Worm (Caenorhabditis elegans) whole organism, early embryonic: ENCODE data around the gene F38B7.11.

Source experiments
- B0310.2 ChIP-seq: sonication (generic microtip); optimal IDR thresholded peaks from 2 replicates; lab custom pipeline; 2016; ENCODE audit warnings: mild to moderate bottlenecking, missing genetic modification characterization, missing compliant biosample characterization
- F13C5.2 ChIP-seq: sonication (generic microtip); optimal IDR thresholded peaks from 2 replicates; lab custom pipeline; 2017; ENCODE audit warnings: mild to moderate bottlenecking, missing genetic modification characterization, inconsistent platforms, missing compliant biosample characterization
- aly-1 ChIP-seq: sonication (generic microtip); optimal IDR thresholded peaks from 2 replicates; lab custom pipeline; 2016; ENCODE audit warnings: missing genetic modification characterization, missing compliant biosample characterization
- ama-1 ChIP-seq: fragments of 150-350 bp; optimal IDR thresholded peaks from 2 replicates; lab custom pipeline; 2014
- ceh-13 ChIP-seq: fragments of 200-800 bp; sonication (Bioruptor generic); optimal IDR thresholded peaks from 2 replicates; lab custom pipeline; 2018; ENCODE audit warnings: mild to moderate bottlenecking, missing genetic modification characterization, missing compliant biosample characterization
- ceh-36 ChIP-seq: sonication (generic microtip); optimal IDR thresholded peaks from 2 replicates; lab custom pipeline; 2016; ENCODE audit warnings: missing genetic modification characterization, inconsistent platforms, missing compliant biosample characterization
- ets-7 ChIP-seq: sonication (generic microtip); optimal IDR thresholded peaks from 2 replicates; lab custom pipeline; 2016; ENCODE audit warnings: missing genotype, missing genetic modification characterization, missing compliant biosample characterization
- flt-1 ChIP-seq: fragments of 200-800 bp; sonication (Bioruptor generic); IDR thresholded peaks from 2 replicates; pipeline ENCODE4 v1.3.6; 2022; ENCODE audit warnings: missing genetic modification characterization, missing compliant biosample characterization
- hmbx-1 ChIP-seq: sonication (generic microtip); optimal IDR thresholded peaks from 2 replicates; lab custom pipeline; 2016; ENCODE audit warnings: mild to moderate bottlenecking, missing genetic modification characterization, missing compliant biosample characterization
- hmg-4 ChIP-seq: fragments of 200-800 bp; sonication (Bioruptor generic); optimal IDR thresholded peaks from 2 replicates; lab custom pipeline; 2018; ENCODE audit warnings: mild to moderate bottlenecking, missing genetic modification characterization, missing compliant biosample characterization
- hnd-1 ChIP-seq: sonication (generic microtip); optimal IDR thresholded peaks from 2 replicates; lab custom pipeline; 2016; ENCODE audit warnings: missing genetic modification characterization, missing compliant biosample characterization
- pes-1 ChIP-seq: fragments of 200-800 bp; sonication (Bioruptor generic); IDR thresholded peaks from 2 replicates; pipeline ENCODE4 v1.3.6; 2022; ENCODE audit warnings: missing genetic modification reagents, missing genetic modification characterization, missing compliant biosample characterization
- scrt-1 ChIP-seq: fragments of 200-800 bp; sonication (Bioruptor generic); IDR thresholded peaks from 2 replicates; pipeline ENCODE4 v1.3.6; 2022; ENCODE audit warnings: missing genetic modification characterization, missing compliant biosample characterization
- sea-1 ChIP-seq: fragments of 200-800 bp; sonication (Bioruptor generic); conservative IDR thresholded peaks from 2 replicates; pipeline ENCODE4 v1.3.6; 2022; ENCODE audit warnings: missing genetic modification characterization, missing compliant biosample characterization
- tbx-11 ChIP-seq: fragments of 200-800 bp; sonication (Bioruptor generic); IDR thresholded peaks from 2 replicates; pipeline ENCODE4 v1.3.6; 2022; ENCODE audit warnings: missing genetic modification characterization, missing compliant biosample characterization
- tbx-37 ChIP-seq: fragments of 200-800 bp; sonication (Bioruptor generic); conservative IDR thresholded peaks from 2 replicates; pipeline ENCODE4 v1.3.6; 2022; ENCODE audit warnings: missing genetic modification reagents, missing genetic modification characterization, missing compliant biosample characterization
- tra-4 ChIP-seq: sonication (generic microtip); optimal IDR thresholded peaks from 2 replicates; lab custom pipeline; 2017; ENCODE audit warnings: missing genetic modification characterization, missing compliant biosample characterization

The F38B7.11 gene

DNA sequence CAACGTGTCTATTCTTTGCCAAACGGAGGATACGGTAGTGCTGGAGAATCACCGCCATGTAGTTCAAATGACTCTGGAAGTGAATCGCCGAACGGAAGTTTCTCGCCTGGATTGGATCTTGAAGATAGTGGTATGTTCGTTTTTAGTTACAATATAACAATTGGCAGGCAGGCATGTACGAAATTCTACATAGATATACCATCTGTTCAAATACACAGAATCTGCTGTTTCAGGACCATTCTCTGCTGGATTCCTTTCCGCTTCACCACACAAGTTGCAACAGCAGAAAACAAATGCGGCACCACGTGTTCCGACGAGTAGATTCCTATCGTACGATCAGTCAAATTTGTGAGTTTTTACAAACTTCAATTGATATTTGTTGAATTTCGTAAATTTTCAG lies 7.4 kb upstream of the F38B7.11 start:
- no peak for TF ChIP-seq B0310.2 (tag; lab: Kevin White, UChicago)
- no peak for TF ChIP-seq hmbx-1 (tag; lab: Kevin White, UChicago)
- no peak for TF ChIP-seq tbx-37 (GFP tag; lab: Robert Waterston, UW)
- TF ChIP-seq ama-1, result no peak
- no peak for TF ChIP-seq ceh-13
- TF ChIP-seq flt-1 (GFP tag; lab: Robert Waterston, UW), result no peak
- no peak for TF ChIP-seq ets-7 (tag; lab: Kevin White, UChicago)

DNA sequence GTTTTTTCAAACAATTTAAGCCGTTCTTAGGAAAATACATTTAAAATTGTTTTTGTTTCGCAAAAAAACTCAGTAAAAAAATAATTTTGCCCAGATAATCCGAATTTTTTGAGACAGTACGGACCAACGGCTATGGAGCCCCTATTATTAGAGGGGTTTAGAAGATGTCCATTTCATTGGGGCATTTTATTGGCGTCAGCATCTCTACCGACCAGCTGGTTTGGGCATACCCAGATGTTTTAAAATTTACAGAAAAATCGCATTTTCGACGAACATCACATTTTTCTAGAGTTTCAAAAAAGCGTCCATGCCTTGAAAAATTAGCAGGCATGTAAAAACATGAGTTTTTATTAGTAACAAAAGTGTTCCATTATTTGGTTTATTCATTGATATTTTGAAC lies 5.6 kb upstream of the F38B7.11 start:
- no peak for TF ChIP-seq pes-1
- no peak for TF ChIP-seq ceh-13
- no peak for TF ChIP-seq tra-4
- no peak for TF ChIP-seq ama-1
- no peak for TF ChIP-seq B0310.2 (tag; lab: Kevin White, UChicago)
- TF ChIP-seq tbx-37 (GFP tag; lab: Robert Waterston, UW), result no peak
- no peak for TF ChIP-seq flt-1 (GFP tag; lab: Robert Waterston, UW)
- no peak for TF ChIP-seq hnd-1 (tag; lab: Kevin White, UChicago)
- TF ChIP-seq tbx-11, result no peak
- TF ChIP-seq F13C5.2 (tag; lab: Kevin White, UChicago), result no peak
- no peak for TF ChIP-seq hmg-4
- TF ChIP-seq sea-1 (GFP tag; lab: Robert Waterston, UW), result no peak
- TF ChIP-seq ets-7 (tag; lab: Kevin White, UChicago), result no peak
- TF ChIP-seq hmbx-1 (tag; lab: Kevin White, UChicago), result no peak
- TF ChIP-seq ceh-36 (tag; lab: Kevin White, UChicago), result no peak

DNA sequence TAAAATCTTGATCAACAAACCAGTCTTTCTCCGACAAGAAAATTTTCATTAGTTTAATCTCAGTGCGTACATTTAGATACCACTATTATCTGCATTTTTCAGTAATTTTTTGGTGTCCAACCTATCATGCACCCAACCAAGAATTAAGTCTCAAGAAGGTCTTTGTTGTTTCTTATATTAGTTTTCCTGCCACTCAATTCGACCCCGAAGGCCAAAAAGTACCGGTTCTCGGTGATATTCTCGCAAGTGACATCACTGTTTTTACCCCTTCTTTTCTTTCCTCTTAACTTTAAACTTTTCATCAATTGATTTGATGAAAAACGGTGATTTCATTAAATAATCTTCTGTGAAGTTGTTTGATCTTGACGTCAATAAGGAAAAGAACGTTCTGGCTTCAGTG lies 3.3 kb upstream of the F38B7.11 start, which contains the start of gene F38B7.2:
TSS of gene F38B7.2 (plus strand) at position 400 of the 400 bp plus-strand sequence.
- no peak for TF ChIP-seq pes-1
- no peak for TF ChIP-seq ceh-36 (tag; lab: Kevin White, UChicago)
- TF ChIP-seq tbx-37 (GFP tag; lab: Robert Waterston, UW), result no peak

DNA sequence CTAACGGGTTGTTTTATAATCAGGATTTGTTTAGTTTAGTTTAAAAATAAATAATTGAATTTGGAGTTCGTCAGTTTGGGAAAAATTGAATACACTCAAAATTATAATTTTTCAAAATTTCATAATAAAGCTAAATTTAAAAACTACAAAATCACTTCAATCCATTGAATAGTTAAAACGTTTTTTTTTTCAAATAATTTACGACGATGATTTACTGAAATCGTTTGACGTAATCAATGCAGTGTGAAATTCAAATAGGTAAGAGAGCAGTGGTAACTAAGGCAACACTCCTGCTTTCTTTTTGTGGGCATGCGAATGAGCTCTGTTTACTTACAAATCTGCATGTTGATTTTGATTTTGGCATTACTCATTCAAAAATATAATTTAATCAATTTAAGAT lies 1.7 kb upstream of the F38B7.11 start, which contains the start of gene F38B7.10:
TSS of gene F38B7.10 (plus strand) at position 301 of the 400 bp plus-strand sequence.
- TF ChIP-seq flt-1 (GFP tag; lab: Robert Waterston, UW), result no peak
- TF ChIP-seq sea-1 (GFP tag; lab: Robert Waterston, UW), result no peak
- TF ChIP-seq B0310.2 (tag; lab: Kevin White, UChicago), result no peak
- no peak for TF ChIP-seq hnd-1 (tag; lab: Kevin White, UChicago)
- TF ChIP-seq pes-1, result no peak
- TF ChIP-seq ama-1, result no peak
- TF ChIP-seq ceh-36 (tag; lab: Kevin White, UChicago), result no peak
- TF ChIP-seq aly-1 (tag; lab: Kevin White, UChicago), result no peak
- TF ChIP-seq ceh-13, result no peak
- no peak for TF ChIP-seq hmg-4
- TF ChIP-seq hmbx-1 (tag; lab: Kevin White, UChicago), result no peak
- TF ChIP-seq tbx-37 (GFP tag; lab: Robert Waterston, UW), result no peak
- no peak for TF ChIP-seq ets-7 (tag; lab: Kevin White, UChicago)
- no peak for TF ChIP-seq tra-4

DNA sequence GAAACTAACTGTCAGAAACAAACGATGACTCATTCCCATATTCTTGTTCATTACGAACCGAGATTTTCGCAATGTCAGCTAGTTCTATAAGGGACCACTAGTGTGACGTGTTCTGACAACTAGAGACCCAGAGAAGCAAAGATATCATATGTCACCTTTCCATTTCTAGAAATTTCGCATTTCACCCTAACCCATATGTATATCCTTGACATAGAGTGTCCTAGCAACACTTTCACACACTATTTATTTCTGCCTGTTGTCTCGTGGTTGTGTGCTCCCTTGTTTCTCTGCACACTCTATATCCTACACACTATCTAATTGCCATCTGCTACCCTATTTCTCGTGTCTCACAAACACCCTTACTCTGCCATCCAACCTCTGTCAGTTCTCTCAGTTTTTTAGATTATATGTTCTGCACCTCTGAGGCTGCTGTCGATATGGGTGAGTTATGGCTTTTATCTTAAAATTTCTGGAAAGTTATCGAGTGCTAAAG lies 2.1 kb downstream of the F38B7.11 start, which contains the start of the genes F38B7.17 and F38B7.3:
TSS of gene F38B7.17 (minus strand) at position 51 of the 493 bp plus-strand sequence.
TSS of gene F38B7.3 (plus strand) at position 194 of the 493 bp plus-strand sequence.
- TF ChIP-seq aly-1 (tag; lab: Kevin White, UChicago) (no peak), F13C5.2 (tag; lab: Kevin White, UChicago) (peak; percentile 38), B0310.2 (tag; lab: Kevin White, UChicago) (no peak), ama-1 (no peak), sea-1 (GFP tag; lab: Robert Waterston, UW) (no peak), tra-4 (no peak), scrt-1 (GFP tag; lab: Robert Waterston, UW) (no peak)

DNA sequence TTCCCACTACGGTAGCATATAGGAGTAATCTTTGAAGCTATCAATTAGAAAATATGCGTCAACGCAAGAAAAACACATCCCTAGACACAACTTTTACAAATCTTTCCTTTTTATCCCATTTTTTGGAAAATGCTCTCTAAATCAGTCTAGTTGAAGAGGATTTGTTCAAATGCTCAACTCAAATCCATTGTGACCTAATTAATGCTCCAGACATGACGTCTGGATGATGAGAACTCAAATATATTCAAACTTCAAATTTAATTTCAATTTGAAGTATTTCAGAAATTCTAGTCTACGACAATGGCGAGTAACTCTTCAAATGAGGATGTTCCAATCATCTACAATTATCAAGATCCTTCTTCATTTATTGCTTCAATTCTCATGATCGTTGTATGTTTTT lies 5.5 kb downstream of the F38B7.11 start, which contains the start of gene srx-85:
TSS of gene srx-85 (plus strand) at position 301 of the 400 bp plus-strand sequence.
- no peak for TF ChIP-seq ets-7 (tag; lab: Kevin White, UChicago)
- TF ChIP-seq pes-1, result no peak
- TF ChIP-seq F13C5.2 (tag; lab: Kevin White, UChicago), result no peak
- TF ChIP-seq aly-1 (tag; lab: Kevin White, UChicago), result no peak
- TF ChIP-seq hmbx-1 (tag; lab: Kevin White, UChicago), result no peak
- no peak for TF ChIP-seq ceh-36 (tag; lab: Kevin White, UChicago)
- no peak for TF ChIP-seq flt-1 (GFP tag; lab: Robert Waterston, UW)
- no peak for TF ChIP-seq ama-1

DNA sequence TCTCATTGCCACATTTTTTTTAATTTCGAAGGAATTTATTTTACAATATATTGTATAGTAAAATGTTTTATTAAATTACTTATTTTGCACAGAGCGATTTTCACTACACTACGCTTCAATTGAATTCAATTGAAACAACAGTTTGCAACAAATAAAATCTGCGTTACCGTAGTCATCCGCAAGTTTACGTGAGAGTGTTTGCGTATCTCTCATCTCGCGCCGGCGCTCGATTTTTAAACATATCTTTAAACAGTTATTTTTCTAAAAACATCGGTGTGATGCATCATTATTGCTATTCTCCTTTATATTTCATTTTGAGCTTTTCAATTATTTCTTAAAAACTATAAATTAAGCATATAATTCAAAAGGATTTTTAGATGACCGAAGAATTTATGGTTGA lies 7.4 kb downstream of the F38B7.11 start, which contains the start of gene duo-1:
TSS of gene duo-1 (plus strand) at position 371 of the 400 bp plus-strand sequence.
- TF ChIP-seq sea-1 (GFP tag; lab: Robert Waterston, UW), result no peak
- no peak for TF ChIP-seq tra-4
- no peak for TF ChIP-seq hmbx-1 (tag; lab: Kevin White, UChicago)
- TF ChIP-seq scrt-1 (GFP tag; lab: Robert Waterston, UW), result no peak
- no peak for TF ChIP-seq ama-1
- no peak for TF ChIP-seq F13C5.2 (tag; lab: Kevin White, UChicago)
- no peak for TF ChIP-seq ceh-13
- no peak for TF ChIP-seq pes-1
- TF ChIP-seq tbx-37 (GFP tag; lab: Robert Waterston, UW), result no peak
- TF ChIP-seq B0310.2 (tag; lab: Kevin White, UChicago), result no peak
- no peak for TF ChIP-seq aly-1 (tag; lab: Kevin White, UChicago)
- no peak for TF ChIP-seq tbx-11

DNA sequence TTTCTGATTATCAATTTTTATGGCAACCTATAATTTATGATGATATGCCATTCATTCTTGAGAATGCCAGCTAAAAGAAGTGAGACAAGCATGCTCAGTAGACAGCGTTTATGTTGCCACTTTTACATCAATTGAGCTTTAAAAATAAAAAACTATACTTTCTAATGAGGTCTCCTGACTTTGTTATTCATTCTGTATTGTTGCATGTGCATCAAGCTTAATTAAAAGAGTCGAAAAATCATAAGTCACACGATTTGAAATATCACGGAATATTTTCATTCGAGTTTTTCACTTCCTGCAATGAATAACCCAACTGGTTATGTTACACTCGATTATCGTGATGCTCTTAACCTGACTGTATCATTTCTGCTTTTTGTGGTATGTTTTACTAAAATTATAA lies 15.7 kb downstream of the F38B7.11 start, which contains the start of gene srx-86:
TSS of gene srx-86 (plus strand) at position 301 of the 400 bp plus-strand sequence.
- TF ChIP-seq aly-1 (tag; lab: Kevin White, UChicago) (no peak), tbx-37 (GFP tag; lab: Robert Waterston, UW) (no peak), ceh-13 (no peak)
